Fruit fly (Drosophila melanogaster) whole organism, pupa: ENCODE data around the gene CheA87a.

Experiments used
- CG10348 ChIP-seq: fragments of 200-800 bp; sonication (Bioruptor generic); IDR thresholded peaks from 2 replicates; pipeline ENCODE4 v1.3.6; 2022; ENCODE audit warnings: missing biosample characterization, missing genetic modification characterization
- CG12605 ChIP-seq: fragments of 200-800 bp; sonication (Bioruptor generic); IDR thresholded peaks from 2 replicates; pipeline ENCODE4 v1.3.6; 2022; ENCODE audit warnings: missing biosample characterization, missing genetic modification characterization
- CG13204 ChIP-seq: fragments of 200-800 bp; sonication (Bioruptor generic); optimal IDR thresholded peaks from 2 replicates; lab custom pipeline; 2018; ENCODE audit warnings: missing biosample characterization, mild to moderate bottlenecking, missing genetic modification characterization, moderate library complexity
- CG14655 ChIP-seq: fragments of 200-800 bp; sonication (Bioruptor generic); optimal IDR thresholded peaks from 3 replicates; lab custom pipeline; 2017; ENCODE audit warnings: mild to moderate bottlenecking, missing biosample characterization, missing genetic modification reagents, missing genetic modification characterization
- CG15710 ChIP-seq: fragments of 200-800 bp; sonication (Bioruptor generic); optimal IDR thresholded peaks from 2 replicates; lab custom pipeline; 2018; ENCODE audit warnings: missing biosample characterization, mild to moderate bottlenecking, missing genetic modification characterization, moderate library complexity
- CG17806 ChIP-seq: fragments of 200-800 bp; sonication (Bioruptor generic); optimal IDR thresholded peaks from 2 replicates; lab custom pipeline; 2018; ENCODE audit warnings: missing biosample characterization, mild to moderate bottlenecking, missing genetic modification characterization, moderate library complexity
- CG32121 ChIP-seq: fragments of 200-800 bp; sonication (Bioruptor generic); IDR thresholded peaks from 2 replicates; pipeline ENCODE4 v1.3.6; 2022; ENCODE audit warnings: missing biosample characterization, missing genetic modification characterization
- CG34367 ChIP-seq: fragments of 200-800 bp; sonication (Bioruptor generic); optimal IDR thresholded peaks from 2 replicates; lab custom pipeline; 2018; ENCODE audit warnings: missing biosample characterization, mild to moderate bottlenecking, missing genetic modification characterization
- CG4496 ChIP-seq: fragments of 200-800 bp; sonication (Bioruptor generic); IDR thresholded peaks from 3 replicates; pipeline ENCODE4 v1.3.6; 2022; ENCODE audit warnings: missing biosample characterization, missing genetic modification characterization
- CG8159 ChIP-seq: fragments of 200-800 bp; sonication (Bioruptor generic); optimal IDR thresholded peaks from 3 replicates; lab custom pipeline; 2018; ENCODE audit warnings: missing biosample characterization, mild to moderate bottlenecking, missing genetic modification characterization, moderate library complexity
- CG8301 ChIP-seq: fragments of 200-800 bp; sonication (Bioruptor generic); optimal IDR thresholded peaks from 2 replicates; lab custom pipeline; 2018; ENCODE audit warnings: missing biosample characterization, mild to moderate bottlenecking, missing genetic modification characterization
- CG9948 ChIP-seq: fragments of 200-800 bp; sonication (Bioruptor generic); optimal IDR thresholded peaks from 2 replicates; lab custom pipeline; 2018; ENCODE audit warnings: missing biosample characterization, mild to moderate bottlenecking, missing genetic modification characterization, moderate library complexity
- D1 ChIP-seq: fragments of 200-800 bp; sonication (Bioruptor generic); optimal IDR thresholded peaks from 2 replicates; lab custom pipeline; 2018; ENCODE audit warnings: missing biosample characterization, mild to moderate bottlenecking, missing genetic modification characterization, moderate library complexity
- EcR ChIP-seq: fragments of 200-800 bp; sonication (Bioruptor generic); optimal IDR thresholded peaks from 3 replicates; lab custom pipeline; 2019; ENCODE audit warnings: missing biosample characterization, missing genetic modification characterization, mild to moderate bottlenecking, moderate library complexity, missing genetic modification reagents
- Ets98B ChIP-seq: fragments of 200-800 bp; sonication (Bioruptor generic); IDR thresholded peaks from 2 replicates; pipeline ENCODE4 v1.3.6; 2022; ENCODE audit warnings: missing biosample characterization, missing genetic modification characterization
- Pif1A ChIP-seq: fragments of 200-800 bp; sonication (Bioruptor generic); optimal IDR thresholded peaks from 3 replicates; lab custom pipeline; 2016; ENCODE audit warnings: missing biosample characterization, missing genetic modification characterization
- Pif1B ChIP-seq: fragments of 200-800 bp; sonication (Bioruptor generic); optimal IDR thresholded peaks from 3 replicates; lab custom pipeline; 2016; ENCODE audit warnings: missing biosample characterization, missing genetic modification characterization
- Snoo ChIP-seq: fragments of 200-800 bp; sonication (Bioruptor generic); optimal IDR thresholded peaks from 3 replicates; lab custom pipeline; 2017; ENCODE audit warnings: missing biosample characterization, mild to moderate bottlenecking, missing genetic modification characterization, inconsistent platforms
- fd96Ca ChIP-seq: fragments of 200-800 bp; sonication (Bioruptor generic); IDR thresholded peaks from 3 replicates; pipeline ENCODE4 v1.3.6; 2022; ENCODE audit warnings: missing biosample characterization, missing genetic modification characterization
- gl ChIP-seq: fragments of 200-800 bp; sonication (Bioruptor generic); optimal IDR thresholded peaks from 2 replicates; lab custom pipeline; 2018; ENCODE audit warnings: missing biosample characterization, mild to moderate bottlenecking, missing genetic modification characterization
- rn ChIP-seq: fragments of 200-800 bp; sonication (Bioruptor generic); IDR thresholded peaks from 2 replicates; pipeline ENCODE4 v1.3.6; 2022; ENCODE audit warnings: missing biosample characterization, missing genetic modification characterization

The CheA87a gene

dm6 chr3R:13397535-13397934, 28.1 kb downstream of the CheA87a start, which contains the start of gene CG14377:
Gene CG14377 (plus strand): TSS chr3R:13397835.
- TF ChIP-seq Snoo (no peak), CG8159 (tag; lab: Kevin White, UChicago) (no peak), CG17806 (tag; lab: Kevin White, UChicago) (no peak), Pif1A (GFP tag; lab: Kevin White, UChicago) (no peak), CG13204 (GFP tag; lab: Kevin White, UChicago) (no peak), EcR (GFP tag; lab: Kevin White, UChicago) (no peak), D1 (no peak), CG8301 (tag; lab: Kevin White, UChicago) (no peak), gl (tag; lab: Kevin White, UChicago) (no peak), fd96Ca (GFP tag; lab: Robert Waterston, UW) (no peak), CG14655 (GFP tag; lab: Kevin White, UChicago) (no peak)

DNA sequence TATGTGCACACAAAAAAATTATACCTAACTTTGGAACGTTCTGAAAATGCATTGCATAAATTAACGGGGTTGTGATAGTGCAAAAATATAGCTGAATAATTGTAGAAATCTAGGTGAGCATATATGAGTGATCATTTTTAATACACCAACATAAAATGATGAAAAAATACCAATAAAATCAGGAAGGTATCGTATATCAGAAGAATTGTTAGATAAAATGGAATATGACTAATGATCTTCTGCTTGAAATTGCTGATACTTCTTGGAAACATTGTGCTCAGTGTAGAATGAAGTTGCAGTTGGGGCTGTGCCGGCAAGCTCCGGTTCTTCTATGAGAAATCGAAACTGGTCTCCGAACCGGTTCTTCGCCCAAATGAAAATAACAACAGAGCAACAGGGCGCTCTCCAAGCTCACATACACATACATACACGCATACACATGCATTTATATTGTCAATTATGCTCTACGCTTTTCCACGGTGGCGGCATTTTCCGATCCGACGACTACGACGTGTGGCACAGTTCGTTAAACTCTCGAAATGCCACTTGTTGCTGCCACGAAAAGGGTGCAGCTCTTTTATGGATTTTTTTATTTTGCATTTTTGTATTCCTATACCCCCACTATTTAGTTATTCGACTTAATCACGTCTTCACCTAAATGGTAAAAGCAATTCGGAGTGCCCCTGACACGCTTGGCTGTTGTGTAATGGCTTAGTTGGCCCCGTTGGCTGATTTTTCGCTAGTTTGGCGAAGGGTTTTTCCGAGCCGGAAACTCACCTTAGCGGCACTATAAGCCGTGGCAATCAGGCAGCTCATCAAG, 31.7 kb downstream of the CheA87a start:
- TF ChIP-seq CG9948 (tag; lab: Kevin White, UChicago) (peak; percentile 94), fd96Ca (GFP tag; lab: Robert Waterston, UW) (peak; percentile 64; the same call in 2 of the 3 replicates), Pif1B (GFP tag; lab: Kevin White, UChicago) (peak; percentile 94), gl (tag; lab: Kevin White, UChicago) (peak; percentile 77), rn (GFP tag; lab: Robert Waterston, UW) (peak; percentile 71), EcR (GFP tag; lab: Kevin White, UChicago) (peak; percentile 79), CG32121 (peak; percentile 87), CG17806 (tag; lab: Kevin White, UChicago) (peak; percentile 94), Ets98B (GFP tag; lab: Robert Waterston, UW) (peak; percentile 80), CG15710 (tag; lab: Kevin White, UChicago) (peak; percentile 94), Pif1A (GFP tag; lab: Kevin White, UChicago) (peak; percentile 92), CG12605 (GFP tag; lab: Robert Waterston, UW) (peak; percentile 71; the same call in 1 of the 2 replicates), CG8159 (tag; lab: Kevin White, UChicago) (peak; percentile 95), CG10348 (GFP tag; lab: Robert Waterston, UW) (peak; percentile 64; the same call in 1 of the 2 replicates), CG34367 (tag; lab: Kevin White, UChicago) (peak; percentile 91), CG13204 (GFP tag; lab: Kevin White, UChicago) (peak; percentile 90), Snoo (peak; percentile 90), CG14655 (GFP tag; lab: Kevin White, UChicago) (peak; percentile 95), CG4496 (peak; percentile 90), CG8301 (tag; lab: Kevin White, UChicago) (peak; percentile 94), D1 (peak; percentile 90)
- TF ChIP-seq, all 21 proteins: peak for 21

- TF ChIP-seq fd96Ca (GFP tag; lab: Robert Waterston, UW) (no peak), CG12605 (GFP tag; lab: Robert Waterston, UW) (0 out of 2 replicates have a peak, but pooled peaks have one; percentile 5)
Measured at dm6 chr3R:13401722-13402296, 32.4 kb downstream of the CheA87a start, which contains the start of gene GILT1. Gene GILT1 (minus strand): TSS chr3R:13401862.

DNA sequence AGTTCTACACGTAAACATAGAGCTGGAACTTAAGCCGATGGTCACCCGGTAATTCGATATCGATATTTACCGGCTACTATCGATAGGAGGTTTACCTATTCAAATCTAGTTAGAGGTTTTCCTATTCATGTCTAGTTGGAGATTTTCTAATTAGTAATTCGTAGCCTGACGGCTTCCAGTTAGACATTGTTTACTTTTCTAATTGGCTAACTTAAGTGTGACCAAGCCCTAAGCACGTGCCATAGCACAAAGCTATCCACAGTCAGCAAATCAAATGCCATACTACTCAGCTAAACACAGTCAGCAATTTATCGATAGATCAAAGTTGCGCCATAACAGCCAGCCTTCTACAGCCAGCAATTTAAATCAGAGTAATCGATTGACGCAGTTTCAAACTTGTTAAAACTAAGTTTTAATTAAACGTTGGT, 33.6 kb downstream of the CheA87a start, which contains the start of gene Dpm3:
Dpm3 (minus strand) TSS at position 20 of the 428 bp plus-strand sequence.
- TF ChIP-seq EcR (GFP tag; lab: Kevin White, UChicago) (no peak), CG34367 (tag; lab: Kevin White, UChicago) (no peak)

dm6 chr3R:13404841-13405441, 35.5 kb downstream of the CheA87a start, which contains the start of gene yellow-e3:
Gene yellow-e3 (minus strand): TSS chr3R:13404870.
- TF ChIP-seq CG10348 (GFP tag; lab: Robert Waterston, UW) = no peak

- TF ChIP-seq CG8159 (tag; lab: Kevin White, UChicago) (peak; percentile 35), Ets98B (GFP tag; lab: Robert Waterston, UW) (no peak)
Measured at dm6 chr3R:13406898-13407297, 37.5 kb downstream of the CheA87a start, which contains the start of gene yellow-e2. Gene yellow-e2 (minus strand): TSS chr3R:13406998.
